Worm (Caenorhabditis elegans): ENCODE measurements around the gene ire-1.

- no peak for TF ChIP-seq dao-5 (tag; optimal IDR thresholded peaks at IDR 0.05)
- TF ChIP-seq him-1 (tag; optimal IDR thresholded peaks at IDR 0.05): no peak
Observed at ce11 chrII:8117426-8117825, 7.3 kb downstream of the ire-1 start.

All from whole organism, L4/young adult.